Fruit fly (Drosophila melanogaster) whole organism, embryonic: ENCODE measurements around the gene CG3078.
A peak's percentile ranks its signal among the peaks of the same experiment; 100 is the strongest.

ENCODE experiments used
- Awh ChIP-seq: fragments of 200-800 bp; sonication (Bioruptor generic); IDR thresholded peaks from 2 replicates; pipeline ENCODE4, ENCODE4 v1.3.6; 2022; ENCODE audit warnings: missing biosample characterization, missing genetic modification characterization
- B-H1 ChIP-seq: fragments of 200-800 bp; sonication (Bioruptor generic); IDR thresholded peaks from 3 replicates; pipeline ENCODE4 v1.3.6; 2022; ENCODE audit warnings: missing biosample characterization, missing genetic modification characterization
- Blimp-1 ChIP-seq: fragments of 200-800 bp; sonication (Bioruptor generic); optimal IDR thresholded peaks from 3 replicates; lab custom pipeline; 2018; ENCODE audit warnings: missing biosample characterization, missing genetic modification characterization, mild to moderate bottlenecking, moderate library complexity, missing genetic modification reagents
- CG12219 ChIP-seq: fragments of 200-800 bp; sonication (Bioruptor generic); optimal IDR thresholded peaks from 3 replicates; lab custom pipeline; 2018; ENCODE audit warnings: missing biosample characterization, mild to moderate bottlenecking, missing genetic modification characterization
- CG12391 ChIP-seq: fragments of 200-800 bp; sonication (Bioruptor generic); optimal IDR thresholded peaks from 3 replicates; lab custom pipeline; 2018; ENCODE audit warnings: missing biosample characterization, mild to moderate bottlenecking, missing genetic modification characterization, moderate library complexity
- CG13287 ChIP-seq: fragments of 200-800 bp; sonication (Bioruptor generic); IDR thresholded peaks from 2 replicates; pipeline ENCODE4 v1.3.6; 2022; ENCODE audit warnings: missing biosample characterization, missing genetic modification characterization; ENCODE audit not compliant: partially characterized antibody
- CG13424 ChIP-seq: fragments of 200-800 bp; sonication (Bioruptor generic); optimal IDR thresholded peaks from 2 replicates; lab custom pipeline; 2019; ENCODE audit warnings: missing biosample characterization, mild to moderate bottlenecking, missing genetic modification characterization, moderate library complexity
- CG14441 ChIP-seq: fragments of 200-800 bp; sonication (Bioruptor generic); IDR thresholded peaks from 2 replicates; pipeline ENCODE4 v1.3.6; 2022; ENCODE audit warnings: missing biosample characterization, missing genetic modification characterization
- CG1647 ChIP-seq: fragments of 200-800 bp; sonication (Bioruptor generic); optimal IDR thresholded peaks from 3 replicates; lab custom pipeline; 2016; ENCODE audit warnings: missing biosample characterization, missing genetic modification characterization
- CG16813 ChIP-seq: fragments of 200-800 bp; sonication (Bioruptor generic); IDR thresholded peaks from 3 replicates; pipeline ENCODE4 v1.3.6; 2022; ENCODE audit warnings: missing biosample characterization, missing genetic modification characterization; ENCODE audit not compliant: partially characterized antibody
- CG18764 ChIP-seq: fragments of 200-800 bp; sonication (Bioruptor generic); optimal IDR thresholded peaks from 3 replicates; lab custom pipeline; 2016; ENCODE audit warnings: missing biosample characterization, missing genetic modification characterization
- CG31365 ChIP-seq: fragments of 200-800 bp; sonication (Bioruptor generic); optimal IDR thresholded peaks from 2 replicates; lab custom pipeline; 2018; ENCODE audit warnings: missing biosample characterization, mild to moderate bottlenecking, missing genetic modification characterization
- CG3281 ChIP-seq: fragments of 200-800 bp; sonication (Bioruptor generic); optimal IDR thresholded peaks from 3 replicates; lab custom pipeline; 2017; ENCODE audit warnings: missing biosample characterization, mild to moderate bottlenecking, missing genetic modification characterization
- CG4730 ChIP-seq: fragments of 200-800 bp; sonication (Bioruptor generic); IDR thresholded peaks from 2 replicates; pipeline ENCODE4 v1.3.6; 2022; ENCODE audit warnings: missing biosample characterization, missing genetic modification characterization
- CG4854 ChIP-seq: fragments of 200-800 bp; sonication (Bioruptor generic); optimal IDR thresholded peaks from 2 replicates; lab custom pipeline; 2016; ENCODE audit warnings: missing biosample characterization, missing genetic modification characterization, inconsistent platforms
- CG6854 ChIP-seq: fragments of 200-800 bp; sonication (Bioruptor generic); optimal IDR thresholded peaks from 3 replicates; lab custom pipeline; 2017; ENCODE audit warnings: missing biosample characterization, mild to moderate bottlenecking, missing genetic modification characterization
- CG7786 ChIP-seq: fragments of 200-800 bp; sonication (Bioruptor generic); optimal IDR thresholded peaks from 2 replicates; lab custom pipeline; 2016; ENCODE audit warnings: missing biosample characterization, missing genetic modification characterization
- CG8388 ChIP-seq: fragments of 200-800 bp; sonication (Bioruptor generic); optimal IDR thresholded peaks from 2 replicates; lab custom pipeline; 2019; ENCODE audit warnings: missing biosample characterization, mild to moderate bottlenecking, missing genetic modification characterization, moderate library complexity
- CG9817 ChIP-seq: fragments of 200-800 bp; sonication (Bioruptor generic); optimal IDR thresholded peaks from 2 replicates; lab custom pipeline; 2018; ENCODE audit warnings: missing biosample characterization, mild to moderate bottlenecking, missing genetic modification characterization, moderate library complexity
- Dad ChIP-seq: fragments of 200-800 bp; sonication (Bioruptor generic); optimal IDR thresholded peaks from 3 replicates; lab custom pipeline; 2016; ENCODE audit warnings: missing biosample characterization, missing genetic modification characterization
- Dfd ChIP-seq, 2 experiments: fragments of >200 bp; optimal IDR thresholded peaks; 2 replicates each; lab custom pipeline; 2017; ENCODE audit warnings: missing biosample characterization in 2 of 2, missing genetic modification characterization in 2 of 2
- Doc2 ChIP-seq: fragments of 200-800 bp; sonication (Bioruptor generic); IDR thresholded peaks from 2 replicates; pipeline ENCODE4 v1.3.6; 2022; ENCODE audit warnings: missing biosample characterization, missing genetic modification characterization
- E2f2 ChIP-seq: fragments of 200-800 bp; sonication (Bioruptor generic); IDR thresholded peaks from 2 replicates; pipeline ENCODE4 v1.3.6; 2022; ENCODE audit warnings: missing biosample characterization, missing genetic modification characterization
- Gsc ChIP-seq: fragments of 200-800 bp; sonication (Bioruptor generic); IDR thresholded peaks from 2 replicates; pipeline ENCODE4 v1.3.6; 2022; ENCODE audit warnings: missing biosample characterization, missing genetic modification characterization
- Hr3 ChIP-seq: fragments of 200-800 bp; sonication (Bioruptor generic); optimal IDR thresholded peaks from 3 replicates; lab custom pipeline; 2016; ENCODE audit warnings: missing biosample characterization, missing genetic modification characterization
- Jarid2 ChIP-seq: fragments of 200-800 bp; sonication (Bioruptor generic); optimal IDR thresholded peaks from 3 replicates; lab custom pipeline; 2017; ENCODE audit warnings: mild to moderate bottlenecking, missing biosample characterization, missing genetic modification reagents, missing genetic modification characterization
- Max ChIP-seq: fragments of 200-800 bp; sonication (Bioruptor generic); optimal IDR thresholded peaks from 2 replicates; lab custom pipeline; 2016; ENCODE audit warnings: missing biosample characterization, mild to moderate bottlenecking, missing genetic modification characterization
- Nf-YA ChIP-seq: fragments of 200-800 bp; sonication (Bioruptor generic); IDR thresholded peaks from 2 replicates; pipeline ENCODE4 v1.3.6; 2022; ENCODE audit warnings: missing biosample characterization, missing genetic modification characterization
- Nf-YC ChIP-seq: fragments of 200-800 bp; optimal IDR thresholded peaks from 3 replicates; lab custom pipeline; 2019; ENCODE audit warnings: missing biosample characterization, mild to moderate bottlenecking, missing genetic modification characterization, moderate library complexity
- Ptx1 ChIP-seq: fragments of 200-800 bp; sonication (Bioruptor generic); IDR thresholded peaks from 2 replicates; pipeline ENCODE4 v1.3.6; 2022; ENCODE audit warnings: missing biosample characterization, missing genetic modification characterization
- Vsx1 ChIP-seq: fragments of 200-800 bp; sonication (Bioruptor generic); optimal IDR thresholded peaks from 2 replicates; lab custom pipeline; 2017; ENCODE audit warnings: missing biosample characterization, mild to moderate bottlenecking, missing genetic modification characterization, missing genetic modification reagents
- Xbp1 ChIP-seq: fragments of 200-800 bp; sonication (Bioruptor generic); optimal IDR thresholded peaks from 3 replicates; lab custom pipeline; 2016; ENCODE audit warnings: missing biosample characterization, mild to moderate bottlenecking, missing genetic modification characterization
- bab2 ChIP-seq: fragments of 200-800 bp; sonication (Bioruptor generic); optimal IDR thresholded peaks from 2 replicates; lab custom pipeline; 2016; ENCODE audit warnings: missing biosample characterization, missing genetic modification characterization
- chif ChIP-seq, 2 experiments: fragments of 200-800 bp; sonication (Bioruptor generic); optimal IDR thresholded peaks; 3 replicates each; lab custom pipeline; 2016; ENCODE audit warnings: missing biosample characterization in 2 of 2, missing genetic modification characterization in 2 of 2
- chn ChIP-seq: fragments of 200-800 bp; sonication (Bioruptor generic); optimal IDR thresholded peaks from 2 replicates; lab custom pipeline; 2016; ENCODE audit warnings: missing biosample characterization, missing genetic modification characterization
- ems ChIP-seq: fragments of 200-800 bp; sonication (Bioruptor generic); optimal IDR thresholded peaks from 3 replicates; lab custom pipeline; 2016; ENCODE audit warnings: missing biosample characterization, missing genetic modification characterization
- fd64A ChIP-seq: fragments of 200-800 bp; sonication (Bioruptor generic); optimal IDR thresholded peaks from 3 replicates; lab custom pipeline; 2018; ENCODE audit warnings: missing biosample characterization, mild to moderate bottlenecking, missing genetic modification characterization
- her ChIP-seq: fragments of 200-800 bp; sonication (Bioruptor generic); optimal IDR thresholded peaks from 2 replicates; lab custom pipeline; 2016; ENCODE audit warnings: missing biosample characterization, missing genetic modification characterization
- hkb ChIP-seq, 2 experiments: fragments of 200-800 bp in 1 of 2; fragments of >200 bp in 1 of 2; sonication (Bioruptor generic) in 1 of 2; IDR thresholded peaks in 1 of 2; optimal IDR thresholded peaks in 1 of 2; 2 replicates each; pipeline versions ENCODE4 v1.3.6 to Lab custom; 2017 to 2022; ENCODE audit warnings: missing biosample characterization in 1 of 2, missing genetic modification characterization in 1 of 2
- insv ChIP-seq, 2 experiments: fragments of 200-800 bp; sonication (Bioruptor generic); optimal IDR thresholded peaks; 3 replicates each; lab custom pipeline; 2016 to 2018; ENCODE audit warnings: missing biosample characterization in 2 of 2, missing genetic modification characterization in 2 of 2
- kay ChIP-seq: fragments of 200-800 bp; sonication (Bioruptor generic); optimal IDR thresholded peaks from 2 replicates; lab custom pipeline; 2016; ENCODE audit warnings: missing biosample characterization, missing genetic modification characterization
- lov ChIP-seq, 2 experiments: fragments of 200-800 bp in 1 of 2; fragments of >200 bp in 1 of 2; sonication (Bioruptor generic) in 1 of 2; IDR thresholded peaks in 1 of 2; optimal IDR thresholded peaks in 1 of 2; 2 replicates in 1 of 2; 3 replicates in 1 of 2; pipeline versions ENCODE4 v1.3.6 to Lab custom; 2017 to 2022; ENCODE audit warnings: missing biosample characterization in 1 of 2, missing genetic modification characterization in 1 of 2
- nerfin-1 ChIP-seq: fragments of 200-800 bp; sonication (Bioruptor generic); optimal IDR thresholded peaks from 3 replicates; lab custom pipeline; 2019; ENCODE audit warnings: missing biosample characterization, mild to moderate bottlenecking, missing genetic modification characterization, moderate library complexity
- nerfin-2 ChIP-seq: fragments of 200-800 bp; sonication (Bioruptor generic); IDR thresholded peaks from 2 replicates; pipeline ENCODE4 v1.3.6; 2022; ENCODE audit warnings: missing biosample characterization, missing genetic modification characterization; ENCODE audit not compliant: partially characterized antibody
- nom ChIP-seq: fragments of 200-800 bp; sonication (Bioruptor generic); optimal IDR thresholded peaks from 2 replicates; lab custom pipeline; 2017; ENCODE audit warnings: missing biosample characterization, missing genetic modification characterization, mild to moderate bottlenecking, moderate library complexity, missing genetic modification reagents
- oc ChIP-seq: fragments of 200-800 bp; sonication (Bioruptor generic); optimal IDR thresholded peaks from 2 replicates; lab custom pipeline; 2018; ENCODE audit warnings: missing biosample characterization, mild to moderate bottlenecking, missing genetic modification characterization, moderate library complexity
- pb ChIP-seq: fragments of 200-800 bp; sonication (Bioruptor generic); optimal IDR thresholded peaks from 3 replicates; lab custom pipeline; 2016; ENCODE audit warnings: missing biosample characterization, missing genetic modification characterization
- sqz ChIP-seq: fragments of 200-800 bp; sonication (Bioruptor generic); optimal IDR thresholded peaks from 3 replicates; lab custom pipeline; 2018; ENCODE audit warnings: missing biosample characterization, mild to moderate bottlenecking, missing genetic modification characterization
- sr ChIP-seq: fragments of 200-800 bp; sonication (Bioruptor generic); IDR thresholded peaks from 3 replicates; pipeline ENCODE4 v1.3.6; 2022; ENCODE audit warnings: missing biosample characterization, missing genetic modification characterization

Gene CG3078

dm6 chrX:2306307-2306706 lies 46.6 kb upstream of the CG3078 start (continued):
- TF ChIP-seq CG13424 (tag; lab: Kevin White, UChicago) (peak; percentile 52), her (GFP tag; lab: Kevin White, UChicago) (peak; percentile 33), CG4854 (GFP tag; lab: Kevin White, UChicago) (peak; percentile 15), Ptx1 (GFP tag; lab: Robert Waterston, UW) (peak; percentile 79), ems (peak; percentile 46), CG7786 (GFP tag; lab: Kevin White, UChicago) (peak; percentile 37), nerfin-2 (GFP tag; lab: Robert Waterston, UW) (no peak), E2f2 (GFP tag; lab: Robert Waterston, UW) (peak; percentile 32; the same call in 1 of the 2 replicates), sr (GFP tag; lab: Robert Waterston, UW) (no peak), oc (tag; lab: Kevin White, UChicago) (peak; percentile 22), CG31365 (no peak), Max (peak; percentile 55), Hr3 (peak; percentile 36), CG13287 (GFP tag; lab: Robert Waterston, UW) (no peak), bab2 (GFP tag; lab: Kevin White, UChicago) (peak; percentile 39), CG1647 (GFP tag; lab: Kevin White, UChicago) (peak; percentile 15), CG18764 (GFP tag; lab: Kevin White, UChicago) (peak; percentile 28), Gsc (GFP tag; lab: Robert Waterston, UW) (0 out of 2 replicates have a peak, but pooled peaks have one; percentile 10), CG12391 (tag; lab: Kevin White, UChicago) (peak; percentile 49), CG9817 (tag; lab: Kevin White, UChicago) (peak; percentile 17), Dfd (GFP tag; optimal IDR thresholded peaks at IDR 0.05; lab: Kevin White, UChicago) (no peak), CG8388 (GFP tag; lab: Kevin White, UChicago) (peak; percentile 38), fd64A (no peak), Nf-YA (GFP tag; lab: Robert Waterston, UW) (peak; percentile 34; the same call in 1 of the 2 replicates), kay (GFP tag; lab: Kevin White, UChicago) (peak; percentile 34), Nf-YC (tag; lab: Kevin White, UChicago) (no peak), chn (GFP tag; lab: Kevin White, UChicago) (peak; percentile 45), CG4730 (GFP tag; lab: Robert Waterston, UW) (peak; percentile 56), hkb (optimal IDR thresholded peaks at IDR 0.05; lab: Kevin White, UChicago) (no peak), hkb (GFP tag; IDR thresholded peaks at IDR 0.05; lab: Robert Waterston, UW) (peak; percentile 71), Blimp-1 (GFP tag; lab: Kevin White, UChicago) (peak; percentile 21), nom (GFP tag; lab: Kevin White, UChicago) (peak; percentile 16), chif (GFP tag; optimal IDR thresholded peaks at IDR 0.05; lab: Kevin White, UChicago) (peak; percentile 22 to 40), sqz (GFP tag; lab: Kevin White, UChicago) (no peak), nerfin-1 (tag; lab: Kevin White, UChicago) (peak; percentile 20), Doc2 (GFP tag; lab: Robert Waterston, UW) (no peak), CG3281 (GFP tag; lab: Kevin White, UChicago) (peak; percentile 37), CG16813 (GFP tag; lab: Robert Waterston, UW) (no peak), Jarid2 (peak; percentile 1), Awh (GFP tag; lab: Robert Waterston, UW) (peak; percentile 71), lov (optimal IDR thresholded peaks at IDR 0.05; lab: Kevin White, UChicago) (no peak), lov (GFP tag; IDR thresholded peaks at IDR 0.05; lab: Robert Waterston, UW) (no peak), insv (GFP tag; optimal IDR thresholded peaks at IDR 0.05; lab: Kevin White, UChicago) (no peak), CG12219 (GFP tag; lab: Kevin White, UChicago) (peak; percentile 47), Vsx1 (peak; percentile 37), CG14441 (peak; percentile 74), Dad (GFP tag; lab: Kevin White, UChicago) (peak; percentile 17), pb (GFP tag; lab: Kevin White, UChicago) (peak; percentile 50), Xbp1 (GFP tag; lab: Kevin White, UChicago) (peak; percentile 59), B-H1 (GFP tag; lab: Robert Waterston, UW) (peak; percentile 51; the same call in 2 of the 3 replicates), CG6854 (GFP tag; lab: Kevin White, UChicago) (no peak)
